Worm (Caenorhabditis elegans) whole organism, mixed stage, embryonic: Measurements from ENCODE around the gene spp-31.

Source experiments
- blmp-1 ChIP-seq: fragments of 150-350 bp; optimal IDR thresholded peaks from 2 replicates; lab custom pipeline; 2014; ENCODE audit warnings: missing biosample characterization, missing genetic modification characterization
- drap-1 ChIP-seq: fragments of 200-800 bp; sonication (Bioruptor generic); optimal IDR thresholded peaks from 3 replicates; lab custom pipeline; 2018; ENCODE audit warnings: mild to moderate bottlenecking, missing genetic modification characterization, missing compliant biosample characterization
- elt-3 ChIP-seq: fragments of 150-350 bp; optimal IDR thresholded peaks from 2 replicates; lab custom pipeline; 2014; ENCODE audit warnings: missing biosample characterization, missing genetic modification characterization
- ham-2 ChIP-seq: fragments of 200-800 bp; sonication (Bioruptor generic); optimal IDR thresholded peaks from 2 replicates; lab custom pipeline; 2018; ENCODE audit warnings: mild to moderate bottlenecking, missing genetic modification characterization, missing compliant biosample characterization
- lsy-2 ChIP-seq: fragments of 150-350 bp; optimal IDR thresholded peaks from 2 replicates; lab custom pipeline; 2014; ENCODE audit warnings: missing biosample characterization, missing genetic modification characterization
- mab-5 ChIP-seq: fragments of 150-350 bp; optimal IDR thresholded peaks from 2 replicates; lab custom pipeline; 2014; ENCODE audit warnings: missing biosample characterization, missing genetic modification characterization
- mep-1 ChIP-seq: fragments of 150-350 bp; optimal IDR thresholded peaks from 2 replicates; lab custom pipeline; 2017; ENCODE audit warnings: missing biosample characterization, missing genetic modification reagents, missing genetic modification characterization, inconsistent platforms
- nhr-28 ChIP-seq: fragments of 150-350 bp; optimal IDR thresholded peaks from 2 replicates; lab custom pipeline; 2014; ENCODE audit warnings: missing biosample characterization, missing genetic modification characterization
- pha-4 ChIP-seq: fragments of 150-350 bp; optimal IDR thresholded peaks from 2 replicates; lab custom pipeline; 2018; ENCODE audit warnings: missing biosample characterization, missing genetic modification reagents, missing genetic modification characterization
- unc-62 ChIP-seq: fragments of 150-350 bp; optimal IDR thresholded peaks from 2 replicates; lab custom pipeline; 2014; ENCODE audit warnings: missing biosample characterization, missing genetic modification reagents, missing genetic modification characterization
- ztf-11 ChIP-seq: fragments of 150-350 bp; optimal IDR thresholded peaks from 2 replicates; lab custom pipeline; 2014; ENCODE audit warnings: missing biosample characterization, missing genetic modification characterization

DNA sequence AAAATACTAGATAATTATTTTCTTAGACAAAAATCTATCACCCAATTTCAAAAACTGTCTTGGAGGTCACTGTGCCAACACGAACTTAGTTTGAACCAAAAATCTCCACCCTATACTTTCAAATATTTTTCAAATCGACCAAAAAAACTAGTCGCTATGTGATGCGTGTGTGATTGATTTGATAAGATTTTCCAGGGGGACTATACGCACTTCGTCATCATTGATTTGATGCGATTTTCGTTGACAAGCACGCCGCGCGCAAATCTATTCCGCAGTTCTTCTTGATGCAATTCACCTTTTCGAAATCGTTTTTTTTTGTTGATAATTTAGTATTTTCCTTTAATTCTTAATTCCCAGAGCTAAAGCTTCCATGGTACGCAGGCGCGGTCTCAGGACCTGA is 47.1 kb downstream of the spp-31 start:
- no peak for TF ChIP-seq pha-4 (tag; lab: Kevin White, UChicago)
- TF ChIP-seq drap-1 (GFP tag; lab: Kevin White, UChicago), result no peak
- no peak for TF ChIP-seq lsy-2 (tag; lab: Kevin White, UChicago)
- no peak for TF ChIP-seq mab-5 (tag; lab: Kevin White, UChicago)
- TF ChIP-seq nhr-28 (tag; lab: Kevin White, UChicago), result no peak
- TF ChIP-seq elt-3 (tag; lab: Kevin White, UChicago), result no peak
- no peak for TF ChIP-seq unc-62 (GFP tag; lab: Kevin White, UChicago)
- TF ChIP-seq ham-2 (GFP tag; lab: Kevin White, UChicago), result no peak
- no peak for TF ChIP-seq blmp-1 (tag; lab: Kevin White, UChicago)
- TF ChIP-seq ztf-11 (tag; lab: Kevin White, UChicago), result no peak
- TF ChIP-seq mep-1, result no peak
